Worm (Caenorhabditis elegans) whole organism, L3 larva: ENCODE data around the gene C09B7.2.

Experiments
- egl-27 ChIP-seq: sonication (generic microtip); optimal IDR thresholded peaks from 4 replicates; lab custom pipeline; 2017; ENCODE audit warnings: missing biosample characterization, missing genetic modification reagents, missing genetic modification characterization
- fkh-10 ChIP-seq: sonication (generic microtip); optimal IDR thresholded peaks from 2 replicates; lab custom pipeline; 2017; ENCODE audit warnings: missing biosample characterization, missing genetic modification reagents, missing genetic modification characterization
- nfya-1 ChIP-seq: sonication (generic microtip); optimal IDR thresholded peaks from 2 replicates; lab custom pipeline; 2017; ENCODE audit warnings: missing genetic modification characterization, mild to moderate bottlenecking, missing compliant biosample characterization, antibody characterized with exemption, moderate library complexity; ENCODE audit not compliant: insufficient read depth
- unc-62 ChIP-seq: fragments of 150-350 bp; sonication (generic microtip); optimal IDR thresholded peaks from 4 replicates; lab custom pipeline; 2014; ENCODE audit warnings: missing biosample characterization, missing genetic modification reagents, missing genetic modification characterization

DNA sequence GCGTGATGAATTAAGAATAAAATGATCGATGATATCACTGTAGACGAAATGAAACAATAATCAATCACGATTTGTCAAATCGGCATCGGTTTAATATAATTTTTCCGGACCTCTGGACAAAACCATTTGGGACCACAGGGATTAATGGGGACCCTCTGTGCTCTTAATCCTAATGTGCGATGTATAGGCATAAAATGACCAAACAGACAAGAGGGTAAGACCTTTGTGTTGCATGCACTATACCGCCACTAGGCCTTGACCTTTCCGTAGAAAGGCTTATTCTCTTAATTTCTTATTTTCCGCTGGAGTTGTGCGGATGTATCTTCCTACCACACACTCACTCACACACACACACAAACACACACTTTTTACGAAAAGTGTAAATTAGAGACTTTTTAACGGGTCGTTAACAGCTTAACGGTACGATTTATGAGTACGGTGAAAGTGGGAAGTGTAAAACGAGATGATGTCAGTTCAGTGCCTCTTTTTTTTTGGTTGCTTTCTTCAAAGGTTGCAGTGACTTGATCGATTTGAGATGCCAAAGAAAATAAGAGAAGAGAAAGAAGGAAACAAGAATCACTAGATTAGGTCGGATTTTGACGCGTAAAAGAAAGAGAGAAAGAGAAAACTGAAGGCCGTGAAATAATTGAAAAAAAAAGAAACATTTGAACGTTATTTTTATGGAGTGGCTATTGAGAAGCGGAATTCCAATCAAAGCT is 37.0 kb downstream of the C09B7.2 start:
- TF ChIP-seq unc-62 (GFP tag; lab: Kevin White, UChicago), result no peak
- no peak for TF ChIP-seq fkh-10 (GFP tag; lab: Kevin White, UChicago)
- no peak for TF ChIP-seq egl-27 (tag; lab: Kevin White, UChicago)
- no peak for TF ChIP-seq nfya-1 (tag; lab: Kevin White, UChicago)
